Worm (Caenorhabditis elegans): ENCODE measurements around the gene F13H8.8.

Gene F13H8.8

DNA sequence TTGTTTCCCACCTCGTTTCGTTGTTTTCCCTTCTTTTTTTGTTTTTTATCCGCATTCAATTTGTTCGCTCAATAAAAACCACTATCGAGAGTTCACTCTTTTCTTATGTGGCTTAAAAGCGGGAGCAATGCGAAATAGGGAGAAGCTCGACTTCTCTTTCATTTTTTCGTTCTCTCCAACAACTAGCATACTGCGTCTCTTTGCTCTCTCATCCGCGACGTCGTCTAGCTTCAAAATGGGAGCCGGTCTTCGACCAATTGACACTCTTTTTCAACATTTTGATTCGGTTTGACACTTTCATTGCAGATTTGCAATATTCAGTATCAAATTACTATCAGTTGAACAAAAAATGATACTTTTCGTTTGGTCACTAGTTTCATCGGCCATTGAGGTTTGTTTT is 6.0 kb upstream of the F13H8.8 start, which contains the start of gene bpl-1:
Gene bpl-1 (plus strand): TSS at position 301 of the 400 bp plus-strand sequence.
- TF ChIP-seq lsy-2 (tag; optimal IDR thresholded peaks at IDR 0.05) (peak in 1 of 2 experiments; percentile 27), F49E8.2 (tag; optimal IDR thresholded peaks at IDR 0.05; ENCODE audit: borderline replicate concordance) (no peak), arid-1 (GFP tag; conservative IDR thresholded peaks at IDR 0.05) (no peak)

DNA sequence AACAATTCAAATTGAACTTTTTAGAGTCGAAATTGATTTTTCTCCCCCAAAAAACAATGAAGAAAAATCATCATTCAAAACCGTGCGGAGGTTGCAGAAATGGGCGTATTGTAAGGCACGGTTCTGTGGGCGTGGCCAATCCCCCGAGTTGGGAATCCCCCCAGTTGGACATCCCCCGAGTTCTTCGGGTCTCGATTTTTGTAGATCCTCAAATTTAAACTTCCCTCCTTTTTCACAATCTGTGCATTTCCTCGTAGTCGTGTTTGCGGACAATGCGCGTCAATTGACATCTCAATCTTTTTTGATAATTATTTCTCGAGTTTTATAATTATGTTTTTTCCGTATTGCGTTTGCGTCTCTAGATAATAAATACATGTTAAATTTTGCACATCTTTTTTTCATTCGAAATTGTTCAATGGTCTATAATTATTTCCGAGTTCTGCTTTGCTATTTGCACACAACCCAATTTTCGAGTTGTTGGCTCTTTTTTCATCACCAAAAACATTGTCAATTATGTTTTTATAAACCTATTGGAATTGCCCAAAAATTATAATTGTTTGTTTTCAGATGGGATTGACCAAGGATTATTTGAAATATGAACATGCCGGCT is 2.0 kb upstream of the F13H8.8 start, which contains the start of gene F13H8.2:
Gene F13H8.2 (plus strand): TSS at position 560 of the 610 bp plus-strand sequence.
- TF ChIP-seq daf-12 (tag; optimal IDR thresholded peaks at IDR 0.05), result no peak
- no peak for TF ChIP-seq tag-97 (GFP tag; IDR thresholded peaks at IDR 0.05)
- TF ChIP-seq F49E8.2 (tag; optimal IDR thresholded peaks at IDR 0.05; ENCODE audit: borderline replicate concordance), result peak; percentile 22
- TF ChIP-seq hlh-30 (tag; optimal IDR thresholded peaks at IDR 0.05; ENCODE audit: insufficient read depth), result peak; percentile 68
- TF ChIP-seq mep-1 (tag; optimal IDR thresholded peaks at IDR 0.05), result peak; percentile 81
- TF ChIP-seq duxl-1 (tag; optimal IDR thresholded peaks at IDR 0.05; ENCODE audit: poor library complexity), result peak; percentile 41
- no peak for TF ChIP-seq pqm-1 (tag; optimal IDR thresholded peaks at IDR 0.05)
- peak; percentile 90 for TF ChIP-seq hmg-1.1 (GFP tag; IDR thresholded peaks at IDR 0.05)
- no peak for TF ChIP-seq F44E2.7 (GFP tag; IDR thresholded peaks at IDR 0.05)
- no peak for TF ChIP-seq sdz-12 (GFP tag; optimal IDR thresholded peaks at IDR 0.05)
- no peak for TF ChIP-seq fos-1 (tag; optimal IDR thresholded peaks at IDR 0.05)
- TF ChIP-seq mdt-29 (GFP tag; IDR thresholded peaks at IDR 0.05), result no peak
- TF ChIP-seq hif-1 (tag; optimal IDR thresholded peaks at IDR 0.05), result peak in 1 of 2 experiments; percentile 58
- TF ChIP-seq dmd-9 (GFP tag; IDR thresholded peaks at IDR 0.05), result peak; percentile 71
- TF ChIP-seq ztf-11 (tag; optimal IDR thresholded peaks at IDR 0.05), result no peak
- TF ChIP-seq mes-2 (tag; optimal IDR thresholded peaks at IDR 0.05; ENCODE audit: poor library complexity, severe bottlenecking), result peak; percentile 92
- no peak for TF ChIP-seq Y5F2A.4 (GFP tag; optimal IDR thresholded peaks at IDR 0.05)
- TF ChIP-seq attf-4 (tag; optimal IDR thresholded peaks at IDR 0.05), result no peak
- no peak for TF ChIP-seq F10B5.3 (tag; optimal IDR thresholded peaks at IDR 0.05)
- no peak for TF ChIP-seq fkh-10 (GFP tag; optimal IDR thresholded peaks at IDR 0.05)
- no peak for TF ChIP-seq R02D3.7 (tag; optimal IDR thresholded peaks at IDR 0.05)
- TF ChIP-seq saeg-2 (GFP tag; IDR thresholded peaks at IDR 0.05), result no peak
- TF ChIP-seq egl-43 (GFP tag; IDR thresholded peaks at IDR 0.05), result peak; percentile 78
- TF ChIP-seq ceh-62 (tag; optimal IDR thresholded peaks at IDR 0.05), result no peak
- TF ChIP-seq ztf-7 (tag; optimal IDR thresholded peaks at IDR 0.05), result no peak
- TF ChIP-seq zip-11 (GFP tag; IDR thresholded peaks at IDR 0.05), result no peak
- no peak; the same call in 1 of the 2 replicates for TF ChIP-seq set-16 (GFP tag; IDR thresholded peaks at IDR 0.05)
- TF ChIP-seq F37D6.2 (tag; optimal IDR thresholded peaks at IDR 0.05), result peak; percentile 42
- TF ChIP-seq hlh-11 (tag; optimal IDR thresholded peaks at IDR 0.05), result peak; percentile 67
- TF ChIP-seq php-3 (GFP tag; IDR thresholded peaks at IDR 0.05), result 0 out of 2 replicates have a peak, but pooled peaks have one; percentile 36
- no peak for TF ChIP-seq jun-1 (tag; optimal IDR thresholded peaks at IDR 0.05)
- TF ChIP-seq lsy-2 (tag; optimal IDR thresholded peaks at IDR 0.05), result peak; percentile 26 to 80
- TF ChIP-seq ZK337.2 (GFP tag; IDR thresholded peaks at IDR 0.05), result peak; percentile 70; the same call in 1 of the 2 replicates
- no peak for TF ChIP-seq ceh-32 (tag; optimal IDR thresholded peaks at IDR 0.05; ENCODE audit: poor library complexity)
- no peak for TF ChIP-seq zip-2 (tag; optimal IDR thresholded peaks at IDR 0.05)
- TF ChIP-seq rbr-2 (tag; optimal IDR thresholded peaks at IDR 0.05), result peak; percentile 78
- TF ChIP-seq daf-8 (GFP tag; IDR thresholded peaks at IDR 0.05), result no peak
- peak; percentile 40 for TF ChIP-seq dve-1 (tag; optimal IDR thresholded peaks at IDR 0.05; ENCODE audit: insufficient read depth)
- TF ChIP-seq egl-27 (tag; optimal IDR thresholded peaks at IDR 0.05), result no peak
- TF ChIP-seq nhr-111 (GFP tag; optimal IDR thresholded peaks at IDR 0.05), result no peak
- TF ChIP-seq nhr-42 (GFP tag; IDR thresholded peaks at IDR 0.05), result peak; percentile 67; the same call in 1 of the 2 replicates
- TF ChIP-seq spr-3 (GFP tag; optimal IDR thresholded peaks at IDR 0.05), result no peak
- peak in 1 of 2 experiments; percentile 52 for TF ChIP-seq mdl-1 (tag; optimal IDR thresholded peaks at IDR 0.05)
- peak; percentile 77 for TF ChIP-seq ceh-20 (GFP tag; IDR thresholded peaks at IDR 0.05)
- TF ChIP-seq snpc-4 (tag; optimal IDR thresholded peaks at IDR 0.05), result no peak

Measured in whole organism, L4 larva.